Fruit fly (Drosophila melanogaster) whole organism, embryonic: ENCODE data around the gene qless.

Experiments
- Atf3 ChIP-seq: fragments of 200-800 bp; sonication (Bioruptor generic); optimal IDR thresholded peaks from 3 replicates; lab custom pipeline; 2016; ENCODE audit warnings: missing biosample characterization, missing genetic modification characterization
- CG10979 ChIP-seq: fragments of 200-800 bp; sonication (Bioruptor generic); optimal IDR thresholded peaks from 2 replicates; lab custom pipeline; 2018; ENCODE audit warnings: missing biosample characterization, mild to moderate bottlenecking, missing genetic modification characterization, moderate library complexity
- CG11085 ChIP-seq: fragments of 200-800 bp; sonication (Bioruptor generic); IDR thresholded peaks from 2 replicates; pipeline ENCODE4 v1.3.6; 2022; ENCODE audit warnings: missing biosample characterization, missing genetic modification characterization
- CG11456 ChIP-seq: fragments of 200-800 bp; sonication (Bioruptor generic); IDR thresholded peaks from 3 replicates; pipeline ENCODE4 v1.3.6; 2022; ENCODE audit warnings: missing biosample characterization, missing genetic modification characterization
- CG11723 ChIP-seq: fragments of 200-800 bp; sonication (Bioruptor generic); optimal IDR thresholded peaks from 2 replicates; lab custom pipeline; 2017; ENCODE audit warnings: missing biosample characterization, mild to moderate bottlenecking, missing genetic modification characterization
- CG13424 ChIP-seq: fragments of 200-800 bp; sonication (Bioruptor generic); optimal IDR thresholded peaks from 2 replicates; lab custom pipeline; 2019; ENCODE audit warnings: missing biosample characterization, mild to moderate bottlenecking, missing genetic modification characterization, moderate library complexity
- CG13624 ChIP-seq: fragments of 200-800 bp; sonication (Bioruptor generic); optimal IDR thresholded peaks from 2 replicates; lab custom pipeline; 2016; ENCODE audit warnings: missing biosample characterization, missing genetic modification characterization
- CG1602 ChIP-seq: fragments of 200-800 bp; sonication (Bioruptor generic); optimal IDR thresholded peaks from 3 replicates; lab custom pipeline; 2016; ENCODE audit warnings: missing biosample characterization, missing genetic modification characterization
- CG16813 ChIP-seq: fragments of 200-800 bp; sonication (Bioruptor generic); IDR thresholded peaks from 3 replicates; pipeline ENCODE4 v1.3.6; 2022; ENCODE audit warnings: missing biosample characterization, missing genetic modification characterization; ENCODE audit not compliant: partially characterized antibody
- CG16815 ChIP-seq: fragments of 200-800 bp; sonication (Bioruptor generic); optimal IDR thresholded peaks from 3 replicates; lab custom pipeline; 2017; ENCODE audit warnings: missing biosample characterization, mild to moderate bottlenecking, missing genetic modification characterization
- CG17328 ChIP-seq: fragments of 200-800 bp; sonication (Bioruptor generic); IDR thresholded peaks from 2 replicates; pipeline ENCODE4 v1.3.6; 2022; ENCODE audit warnings: missing biosample characterization, missing genetic modification characterization
- CG2116 ChIP-seq: fragments of 200-800 bp; sonication (Bioruptor generic); optimal IDR thresholded peaks from 3 replicates; lab custom pipeline; 2018; ENCODE audit warnings: missing biosample characterization, mild to moderate bottlenecking, missing genetic modification characterization
- CG2889 ChIP-seq: fragments of 200-800 bp; sonication (Bioruptor generic); IDR thresholded peaks from 3 replicates; pipeline ENCODE4 v1.3.6; 2022; ENCODE audit warnings: missing biosample characterization, missing genetic modification characterization
- CG33213 ChIP-seq: fragments of 200-800 bp; sonication (Bioruptor generic); optimal IDR thresholded peaks from 3 replicates; lab custom pipeline; 2016; ENCODE audit warnings: missing biosample characterization, missing genetic modification characterization
- CG5953 ChIP-seq: fragments of 200-800 bp; sonication (Bioruptor generic); IDR thresholded peaks from 2 replicates; pipeline ENCODE4 v1.3.6; 2022; ENCODE audit warnings: missing biosample characterization, missing genetic modification characterization
- CG6254 ChIP-seq: fragments of 200-800 bp; sonication (Bioruptor generic); optimal IDR thresholded peaks from 3 replicates; lab custom pipeline; 2017; ENCODE audit warnings: mild to moderate bottlenecking, missing biosample characterization, missing genetic modification reagents, missing genetic modification characterization
- CG7745 ChIP-seq: fragments of 200-800 bp; sonication (Bioruptor generic); optimal IDR thresholded peaks from 2 replicates; lab custom pipeline; 2018; ENCODE audit warnings: missing biosample characterization, mild to moderate bottlenecking, missing genetic modification characterization, moderate library complexity
- CG8290 ChIP-seq, 3 experiments: fragments of 200-800 bp; sonication (Bioruptor generic); optimal IDR thresholded peaks; 2 replicates each; lab custom pipeline; 2016 to 2019; ENCODE audit warnings: missing biosample characterization in 3 of 3, missing genetic modification characterization in 3 of 3, mild to moderate bottlenecking in 2 of 3, moderate library complexity in 1 of 3
- CG9932 ChIP-seq: fragments of 200-800 bp; sonication (Bioruptor generic); IDR thresholded peaks from 2 replicates; pipeline ENCODE4 v1.3.6; 2022; ENCODE audit warnings: missing biosample characterization, missing genetic modification characterization
- Dbx ChIP-seq: fragments of 200-800 bp; sonication (Bioruptor generic); IDR thresholded peaks from 3 replicates; pipeline ENCODE4 v1.3.6; 2022; ENCODE audit warnings: missing biosample characterization, missing genetic modification characterization
- E2f2 ChIP-seq: fragments of 200-800 bp; sonication (Bioruptor generic); IDR thresholded peaks from 2 replicates; pipeline ENCODE4 v1.3.6; 2022; ENCODE audit warnings: missing biosample characterization, missing genetic modification characterization
- Meics ChIP-seq: fragments of 200-800 bp; sonication (Bioruptor generic); optimal IDR thresholded peaks from 2 replicates; lab custom pipeline; 2017; ENCODE audit warnings: missing biosample characterization, mild to moderate bottlenecking, missing genetic modification characterization
- Mrtf ChIP-seq: fragments of 200-800 bp; sonication (Bioruptor generic); IDR thresholded peaks from 3 replicates; pipeline ENCODE4 v1.3.6; 2022; ENCODE audit warnings: missing biosample characterization, missing genetic modification characterization
- Myb ChIP-seq: fragments of 200-800 bp; sonication (Bioruptor generic); optimal IDR thresholded peaks from 2 replicates; lab custom pipeline; 2016; ENCODE audit warnings: missing biosample characterization, missing genetic modification characterization
- Neu2 ChIP-seq: fragments of 200-800 bp; sonication (Bioruptor generic); optimal IDR thresholded peaks from 3 replicates; lab custom pipeline; 2016; ENCODE audit warnings: missing biosample characterization, missing genetic modification characterization, borderline replicate concordance
- Taf1 ChIP-seq: fragments of 200-800 bp; sonication (Bioruptor generic); IDR thresholded peaks from 2 replicates; pipeline ENCODE4 v1.3.6; 2022; ENCODE audit warnings: missing biosample characterization, missing genetic modification characterization
- bab2 ChIP-seq: fragments of 200-800 bp; sonication (Bioruptor generic); optimal IDR thresholded peaks from 2 replicates; lab custom pipeline; 2016; ENCODE audit warnings: missing biosample characterization, missing genetic modification characterization
- bowl ChIP-seq: fragments of 200-800 bp; sonication (Bioruptor generic); IDR thresholded peaks from 2 replicates; pipeline ENCODE4 v1.3.6; 2022; ENCODE audit warnings: missing biosample characterization, missing genetic modification characterization
- cg ChIP-seq: fragments of 200-800 bp; sonication (Bioruptor generic); optimal IDR thresholded peaks from 3 replicates; lab custom pipeline; 2019; ENCODE audit warnings: missing biosample characterization, mild to moderate bottlenecking, missing genetic modification characterization, moderate library complexity
- chif ChIP-seq, 2 experiments: fragments of 200-800 bp; sonication (Bioruptor generic); optimal IDR thresholded peaks; 3 replicates each; lab custom pipeline; 2016; ENCODE audit warnings: missing biosample characterization in 2 of 2, missing genetic modification characterization in 2 of 2
- crc ChIP-seq: fragments of 200-800 bp; sonication (Bioruptor generic); optimal IDR thresholded peaks from 2 replicates; lab custom pipeline; 2016; ENCODE audit warnings: missing biosample characterization, missing genetic modification characterization
- danr ChIP-seq: fragments of 200-800 bp; sonication (Bioruptor generic); IDR thresholded peaks from 2 replicates; pipeline ENCODE4 v1.3.6; 2022; ENCODE audit warnings: missing biosample characterization, missing genetic modification characterization
- dimm ChIP-seq: fragments of 200-800 bp; sonication (Bioruptor generic); IDR thresholded peaks from 2 replicates; pipeline ENCODE4 v1.3.6; 2022; ENCODE audit warnings: missing biosample characterization, missing genetic modification characterization
- dmrt11E ChIP-seq: fragments of 200-800 bp; sonication (Bioruptor generic); optimal IDR thresholded peaks from 3 replicates; lab custom pipeline; 2018; ENCODE audit warnings: missing biosample characterization, mild to moderate bottlenecking, missing genetic modification characterization, moderate library complexity
- esg ChIP-seq: fragments of 200-800 bp; sonication (Bioruptor generic); conservative IDR thresholded peaks from 2 replicates; pipeline ENCODE4 v1.3.6; 2022; ENCODE audit warnings: missing biosample characterization, missing genetic modification characterization
- eve ChIP-seq, 2 experiments: fragments of >200 bp; optimal IDR thresholded peaks; 2 replicates each; lab custom pipeline; 2017; ENCODE audit warnings: missing biosample characterization in 2 of 2, missing genetic modification characterization in 2 of 2
- gce ChIP-seq: fragments of 200-800 bp; sonication (Bioruptor generic); IDR thresholded peaks from 3 replicates; pipeline ENCODE4 v1.3.6; 2022; ENCODE audit warnings: missing biosample characterization, missing genetic modification characterization
- hb ChIP-seq: fragments of 200-800 bp; sonication (Bioruptor generic); IDR thresholded peaks from 3 replicates; pipeline ENCODE4 v1.3.6; 2022; ENCODE audit warnings: missing biosample characterization, missing genetic modification characterization; ENCODE audit not compliant: partially characterized antibody
- inv ChIP-seq: fragments of 200-800 bp; sonication (Bioruptor generic); IDR thresholded peaks from 2 replicates; pipeline ENCODE4 v1.3.6; 2022; ENCODE audit warnings: missing biosample characterization, missing genetic modification characterization; ENCODE audit not compliant: partially characterized antibody
- seq ChIP-seq: fragments of 200-800 bp; sonication (Bioruptor generic); IDR thresholded peaks from 2 replicates; pipeline ENCODE4 v1.3.6; 2022; ENCODE audit warnings: missing biosample characterization, missing genetic modification characterization
- tio ChIP-seq: fragments of 200-800 bp; sonication (Bioruptor generic); optimal IDR thresholded peaks from 2 replicates; lab custom pipeline; 2017; ENCODE audit warnings: missing biosample characterization, missing genetic modification characterization, inconsistent platforms
- tll ChIP-seq, 2 experiments: fragments of 200-800 bp in 1 of 2; fragments of >200 bp in 1 of 2; sonication (Bioruptor generic) in 1 of 2; optimal IDR thresholded peaks; 2 replicates each; lab custom pipeline; 2017 to 2019; ENCODE audit warnings: missing biosample characterization in 2 of 2, missing genetic modification characterization in 2 of 2, mild to moderate bottlenecking in 1 of 2, moderate library complexity in 1 of 2
- toy ChIP-seq: fragments of 200-800 bp; sonication (Bioruptor generic); IDR thresholded peaks from 2 replicates; pipeline ENCODE4 v1.3.6; 2022; ENCODE audit warnings: missing biosample characterization, missing genetic modification characterization
- unc-4 ChIP-seq: fragments of 200-800 bp; sonication (Bioruptor generic); IDR thresholded peaks from 2 replicates; pipeline ENCODE4 v1.3.6; 2022; ENCODE audit warnings: missing biosample characterization, missing genetic modification characterization; ENCODE audit not compliant: partially characterized antibody
- vvl ChIP-seq: fragments of 200-800 bp; sonication (Bioruptor generic); IDR thresholded peaks from 2 replicates; pipeline ENCODE4 v1.3.6; 2022; ENCODE audit warnings: missing biosample characterization, missing genetic modification characterization
- wek ChIP-seq: fragments of 200-800 bp; sonication (Bioruptor generic); optimal IDR thresholded peaks from 3 replicates; lab custom pipeline; 2018; ENCODE audit warnings: missing biosample characterization, mild to moderate bottlenecking, missing genetic modification characterization, moderate library complexity
- wor ChIP-seq: fragments of 200-800 bp; sonication (Bioruptor generic); IDR thresholded peaks from 2 replicates; pipeline ENCODE4 v1.3.6; 2022; ENCODE audit warnings: missing biosample characterization, missing genetic modification characterization
- zf30C ChIP-seq: fragments of 200-800 bp; sonication (Bioruptor generic); optimal IDR thresholded peaks from 3 replicates; lab custom pipeline; 2018; ENCODE audit warnings: missing biosample characterization, mild to moderate bottlenecking, missing genetic modification characterization

Gene qless

dm6 chr3R:31252093-31252962, at the start of gene qless, which contains the start of gene mRpL32 (continued):
- TF ChIP-seq CG1602 (GFP tag; lab: Kevin White, UChicago) (peak; percentile 8), E2f2 (GFP tag; lab: Robert Waterston, UW) (peak; percentile 78), crc (GFP tag; lab: Kevin White, UChicago) (peak; percentile 52), CG6254 (GFP tag; lab: Kevin White, UChicago) (no peak), dmrt11E (no peak), Atf3 (GFP tag; lab: Kevin White, UChicago) (peak; percentile 3), Dbx (GFP tag; lab: Robert Waterston, UW) (peak; percentile 79), esg (GFP tag; lab: Robert Waterston, UW) (no peak), CG11723 (GFP tag; lab: Kevin White, UChicago) (no peak), eve (GFP tag; optimal IDR thresholded peaks at IDR 0.05; lab: Kevin White, UChicago) (no peak), inv (GFP tag; lab: Robert Waterston, UW) (peak; percentile 30; the same call in 1 of the 2 replicates), tll (GFP tag; optimal IDR thresholded peaks at IDR 0.05; lab: Kevin White, UChicago) (peak in 1 of 2 experiments; percentile 13), Myb (no peak), cg (no peak), wor (GFP tag; lab: Robert Waterston, UW) (no peak), CG16815 (GFP tag; lab: Kevin White, UChicago) (no peak), tio (no peak), dimm (GFP tag; lab: Robert Waterston, UW) (no peak; the same call in 1 of the 2 replicates), CG5953 (GFP tag; lab: Robert Waterston, UW) (no peak), unc-4 (GFP tag; lab: Robert Waterston, UW) (peak; percentile 83), CG8290 (GFP tag; optimal IDR thresholded peaks at IDR 0.05; lab: Kevin White, UChicago) (peak; percentile 29), CG8290 (tag; optimal IDR thresholded peaks at IDR 0.05; lab: Kevin White, UChicago) (no peak), bowl (GFP tag; lab: Robert Waterston, UW) (no peak), CG17328 (GFP tag; lab: Robert Waterston, UW) (peak; percentile 41; the same call in 1 of the 2 replicates), CG33213 (GFP tag; lab: Kevin White, UChicago) (peak; percentile 76), gce (peak; percentile 39; the same call in 1 of the 3 replicates), Mrtf (peak; percentile 53; the same call in 1 of the 3 replicates), CG16813 (GFP tag; lab: Robert Waterston, UW) (peak; percentile 70), CG11456 (peak; percentile 82), CG11085 (peak; percentile 51; the same call in 1 of the 2 replicates), Meics (no peak), CG2889 (GFP tag; lab: Robert Waterston, UW) (no peak), chif (GFP tag; optimal IDR thresholded peaks at IDR 0.05; lab: Kevin White, UChicago) (peak; percentile 24 to 41), Taf1 (GFP tag; lab: Robert Waterston, UW) (peak; percentile 79), seq (GFP tag; lab: Robert Waterston, UW) (no peak), CG10979 (peak; percentile 22), vvl (GFP tag; lab: Robert Waterston, UW) (peak; percentile 89), Neu2 (GFP tag; lab: Kevin White, UChicago) (peak; percentile 9), CG7745 (tag; lab: Kevin White, UChicago) (no peak), wek (GFP tag; lab: Kevin White, UChicago) (no peak), CG2116 (GFP tag; lab: Kevin White, UChicago) (peak; percentile 80), danr (GFP tag; lab: Robert Waterston, UW) (no peak), CG9932 (GFP tag; lab: Robert Waterston, UW) (peak; percentile 65), CG13624 (GFP tag; lab: Kevin White, UChicago) (peak; percentile 41), bab2 (GFP tag; lab: Kevin White, UChicago) (peak; percentile 71), toy (GFP tag; lab: Robert Waterston, UW) (no peak), hb (GFP tag; lab: Robert Waterston, UW) (no peak), zf30C (GFP tag; lab: Kevin White, UChicago) (no peak), CG13424 (tag; lab: Kevin White, UChicago) (peak; percentile 45)
